Worm (Caenorhabditis elegans) whole organism, L4 larva: ENCODE measurements around the gene mnk-1.

Experiments used
- F26F4.8 ChIP-seq: fragments of 200-800 bp; sonication (Bioruptor generic); conservative IDR thresholded peaks from 2 replicates; pipeline ENCODE4 v1.3.6; 2022; ENCODE audit warnings: missing genetic modification characterization, missing compliant biosample characterization
- F44E2.7 ChIP-seq: fragments of 200-800 bp; sonication (Bioruptor generic); IDR thresholded peaks from 2 replicates; pipeline ENCODE4 v2.1.2; 2022; ENCODE audit warnings: missing genetic modification characterization, missing compliant biosample characterization
- F49E8.2 ChIP-seq: sonication (generic microtip); optimal IDR thresholded peaks from 2 replicates; lab custom pipeline; 2016; ENCODE audit warnings: missing compliant biosample characterization, mild to moderate bottlenecking, missing genetic modification characterization, borderline replicate concordance
- R02D3.7 ChIP-seq: fragments of 150-350 bp; sonication (generic microtip); optimal IDR thresholded peaks from 3 replicates; lab custom pipeline; 2014; ENCODE audit warnings: missing biosample characterization, missing genetic modification characterization
- T26A8.4 ChIP-seq: fragments of 200-800 bp; sonication (Bioruptor generic); IDR thresholded peaks from 2 replicates; pipeline ENCODE4 v1.3.6; 2022; ENCODE audit warnings: missing genetic modification characterization, missing compliant biosample characterization
- Y105C5A.15 ChIP-seq: fragments of 200-800 bp; sonication (Bioruptor generic); IDR thresholded peaks from 2 replicates; pipeline ENCODE4 v1.3.6; 2022; ENCODE audit warnings: missing genetic modification characterization, missing compliant biosample characterization
- Y75B8A.6 ChIP-seq: fragments of 200-800 bp; sonication (Bioruptor generic); IDR thresholded peaks from 2 replicates; pipeline ENCODE4 v1.3.6; 2022; ENCODE audit warnings: missing genetic modification reagents, missing genetic modification characterization, missing compliant biosample characterization
- ZK337.2 ChIP-seq: fragments of 200-800 bp; sonication (Bioruptor generic); IDR thresholded peaks from 2 replicates; pipeline ENCODE4 v1.3.6; 2022; ENCODE audit warnings: missing genetic modification reagents, missing genetic modification characterization, missing compliant biosample characterization
- ZK546.5 ChIP-seq, 2 experiments: sonication (generic microtip); optimal IDR thresholded peaks; 2 replicates each; lab custom pipeline; 2017; ENCODE audit warnings: missing biosample characterization in 2 of 2, missing genetic modification characterization in 2 of 2
- aha-1 ChIP-seq: fragments of 150-350 bp; peaks from one replicate; lab custom pipeline; 2014; ENCODE audit warnings: missing biosample characterization, missing genetic modification characterization
- ama-1 ChIP-seq: fragments of 150-350 bp; optimal IDR thresholded peaks from 2 replicates; lab custom pipeline; 2014; ENCODE audit warnings: inconsistent platforms, mixed read lengths
- arid-1 ChIP-seq: fragments of 200-800 bp; sonication (Bioruptor generic); conservative IDR thresholded peaks from 2 replicates; pipeline ENCODE4 v1.3.6; 2022; ENCODE audit warnings: missing genetic modification reagents, missing genetic modification characterization, missing compliant biosample characterization
- ceh-32 ChIP-seq: sonication (generic microtip); optimal IDR thresholded peaks from 2 replicates; lab custom pipeline; 2016; ENCODE audit warnings: mild to moderate bottlenecking, missing genetic modification characterization, missing compliant biosample characterization; ENCODE audit not compliant: poor library complexity
- ceh-44 ChIP-seq: fragments of 200-800 bp; sonication (Bioruptor generic); IDR thresholded peaks from 2 replicates; pipeline ENCODE4 v1.3.6; 2022; ENCODE audit warnings: missing genetic modification reagents, missing genetic modification characterization, missing compliant biosample characterization
- ctbp-1 ChIP-seq: fragments of 200-800 bp; sonication (Bioruptor generic); IDR thresholded peaks from 2 replicates; pipeline ENCODE4 v1.3.6; 2022; ENCODE audit warnings: missing genetic modification reagents, missing genetic modification characterization, missing compliant biosample characterization
- dmd-8 ChIP-seq: fragments of 200-800 bp; sonication (Bioruptor generic); IDR thresholded peaks from 2 replicates; pipeline ENCODE4 v1.3.6; 2022; ENCODE audit warnings: missing genetic modification characterization, missing compliant biosample characterization
- dmd-9 ChIP-seq: fragments of 200-800 bp; sonication (Bioruptor generic); IDR thresholded peaks from 2 replicates; pipeline ENCODE4 v1.3.6; 2022; ENCODE audit warnings: missing genetic modification reagents, missing genetic modification characterization, missing compliant biosample characterization
- egl-27 ChIP-seq: sonication (generic microtip); optimal IDR thresholded peaks from 3 replicates; lab custom pipeline; 2017; ENCODE audit warnings: missing biosample characterization, missing genetic modification reagents, missing genetic modification characterization
- fkh-10 ChIP-seq: fragments of 150-350 bp; optimal IDR thresholded peaks from 2 replicates; lab custom pipeline; 2014; ENCODE audit warnings: missing biosample characterization, missing genetic modification reagents, missing genetic modification characterization
- fos-1 ChIP-seq: fragments of 150-350 bp; optimal IDR thresholded peaks from 2 replicates; lab custom pipeline; 2014; ENCODE audit warnings: missing biosample characterization, missing genetic modification characterization
- hif-1 ChIP-seq, 2 experiments: sonication (generic microtip); optimal IDR thresholded peaks; 2 replicates each; lab custom pipeline; 2016 to 2017; ENCODE audit warnings: missing compliant biosample characterization in 2 of 2, missing genetic modification characterization in 2 of 2, missing genetic modification reagents in 2 of 2, missing genotype in 2 of 2, mild to moderate bottlenecking in 1 of 2
- hlh-30 ChIP-seq: sonication (generic microtip); optimal IDR thresholded peaks from 2 replicates; lab custom pipeline; 2017; ENCODE audit warnings: antibody characterized with exemption, mild to moderate bottlenecking, missing genetic modification characterization, missing compliant biosample characterization; ENCODE audit not compliant: insufficient read depth
- hmg-1.1 ChIP-seq: fragments of 200-800 bp; sonication (Bioruptor generic); IDR thresholded peaks from 2 replicates; pipeline ENCODE4 v1.3.6; 2022; ENCODE audit warnings: missing genetic modification reagents, missing genetic modification characterization, missing compliant biosample characterization
- jun-1 ChIP-seq: fragments of 150-350 bp; optimal IDR thresholded peaks from 2 replicates; lab custom pipeline; 2014; ENCODE audit warnings: missing biosample characterization, missing genetic modification reagents, missing genetic modification characterization
- lim-7 ChIP-seq: fragments of 200-800 bp; sonication (Bioruptor generic); IDR thresholded peaks from 2 replicates; pipeline ENCODE4 v1.3.6; 2022; ENCODE audit warnings: missing genetic modification characterization, missing compliant biosample characterization
- lin-1 ChIP-seq: fragments of 200-800 bp; sonication (Bioruptor generic); IDR thresholded peaks from 2 replicates; pipeline ENCODE4 v1.3.6; 2022; ENCODE audit warnings: missing genetic modification reagents, missing genetic modification characterization, missing compliant biosample characterization
- lin-38 ChIP-seq: fragments of 200-800 bp; sonication (Bioruptor generic); IDR thresholded peaks from 2 replicates; pipeline ENCODE4 v1.3.6; 2022; ENCODE audit warnings: missing genetic modification reagents, missing genetic modification characterization, missing compliant biosample characterization
- madf-9 ChIP-seq: fragments of 200-800 bp; sonication (Bioruptor generic); conservative IDR thresholded peaks from 2 replicates; pipeline ENCODE4 v1.3.6; 2022; ENCODE audit warnings: missing genetic modification reagents, missing genetic modification characterization, missing compliant biosample characterization
- mdl-1 ChIP-seq, 2 experiments: fragments of 150-350 bp in 1 of 2; sonication (generic microtip) in 1 of 2; optimal IDR thresholded peaks; 2 replicates each; lab custom pipeline; 2014 to 2017; ENCODE audit warnings: missing biosample characterization in 2 of 2, missing genetic modification characterization in 2 of 2
- mdt-29 ChIP-seq: fragments of 200-800 bp; sonication (Bioruptor generic); IDR thresholded peaks from 2 replicates; pipeline ENCODE4 v1.3.6; 2022; ENCODE audit warnings: missing genetic modification reagents, missing genetic modification characterization, missing compliant biosample characterization
- mes-2 ChIP-seq: sonication (generic microtip); optimal IDR thresholded peaks from 2 replicates; lab custom pipeline; 2016; ENCODE audit warnings: missing genotype, mild to moderate bottlenecking, missing genetic modification characterization, missing compliant biosample characterization; ENCODE audit not compliant: poor library complexity, severe bottlenecking
- mxl-3 ChIP-seq: fragments of 200-800 bp; sonication (Bioruptor generic); optimal IDR thresholded peaks from 2 replicates; lab custom pipeline; 2018; ENCODE audit warnings: mild to moderate bottlenecking, missing genetic modification characterization, missing compliant biosample characterization
- nhr-102 ChIP-seq: sonication (generic microtip); optimal IDR thresholded peaks from 2 replicates; lab custom pipeline; 2016; ENCODE audit warnings: mild to moderate bottlenecking, missing genetic modification characterization, moderate library complexity, missing compliant biosample characterization
- nhr-11 ChIP-seq: fragments of 150-350 bp; optimal IDR thresholded peaks from 2 replicates; lab custom pipeline; 2014; ENCODE audit warnings: missing biosample characterization, missing genetic modification characterization
- nhr-111 ChIP-seq: fragments of 200-800 bp; sonication (Bioruptor generic); optimal IDR thresholded peaks from 2 replicates; lab custom pipeline; 2018; ENCODE audit warnings: mild to moderate bottlenecking, missing genetic modification characterization, missing compliant biosample characterization
- nhr-237 ChIP-seq: sonication (generic microtip); optimal IDR thresholded peaks from 2 replicates; lab custom pipeline; 2017; ENCODE audit warnings: missing biosample characterization, missing genetic modification characterization
- nhr-28 ChIP-seq: fragments of 150-350 bp; optimal IDR thresholded peaks from 2 replicates; lab custom pipeline; 2014; ENCODE audit warnings: missing biosample characterization, missing genetic modification characterization
- nhr-41 ChIP-seq: fragments of 200-800 bp; sonication (Bioruptor generic); IDR thresholded peaks from 2 replicates; pipeline ENCODE4 v1.3.6; 2022; ENCODE audit warnings: missing genetic modification reagents, missing genetic modification characterization, missing compliant biosample characterization
- nhr-48 ChIP-seq: sonication (generic microtip); optimal IDR thresholded peaks from 2 replicates; lab custom pipeline; 2016; ENCODE audit warnings: mild to moderate bottlenecking, missing genetic modification characterization, missing compliant biosample characterization
- pha-4 ChIP-seq, 2 experiments: fragments of 150-350 bp in 1 of 2; fragments of 200-800 bp in 1 of 2; sonication (Bioruptor generic) in 1 of 2; IDR thresholded peaks in 1 of 2; optimal IDR thresholded peaks in 1 of 2; 2 replicates each; pipeline versions ENCODE4 v1.3.6 to Lab custom; 2014 to 2022; ENCODE audit warnings: missing genetic modification characterization in 2 of 2, missing genetic modification reagents in 2 of 2, missing biosample characterization in 1 of 2, missing compliant biosample characterization in 1 of 2
- skn-1 ChIP-seq: fragments of 150-350 bp; optimal IDR thresholded peaks from 2 replicates; lab custom pipeline; 2014; ENCODE audit warnings: missing biosample characterization, missing genetic modification characterization
- snpc-1.2 ChIP-seq: fragments of 200-800 bp; sonication (Bioruptor generic); IDR thresholded peaks from 2 replicates; pipeline ENCODE4 v1.3.6; 2022; ENCODE audit warnings: missing genetic modification reagents, missing genetic modification characterization, missing compliant biosample characterization
- spr-1 ChIP-seq: sonication (generic microtip); optimal IDR thresholded peaks from 2 replicates; lab custom pipeline; 2016; ENCODE audit warnings: mild to moderate bottlenecking, missing genetic modification characterization, missing compliant biosample characterization
- spr-3 ChIP-seq: fragments of 200-800 bp; sonication (Bioruptor generic); optimal IDR thresholded peaks from 2 replicates; lab custom pipeline; 2018; ENCODE audit warnings: mild to moderate bottlenecking, missing genetic modification characterization, missing compliant biosample characterization
- unc-130 ChIP-seq: sonication (generic microtip); optimal IDR thresholded peaks from 2 replicates; lab custom pipeline; 2016; ENCODE audit warnings: missing genetic modification reagents, missing genetic modification characterization, missing compliant biosample characterization
- unc-62 ChIP-seq, 3 experiments: fragments of 150-350 bp in 1 of 3; sonication (generic microtip); optimal IDR thresholded peaks in 2 of 3; peaks in 1 of 3; 1 replicate in 1 of 3; 2 replicates in 2 of 3; lab custom pipeline; 2014 to 2017; ENCODE audit warnings: missing biosample characterization in 3 of 3, missing genetic modification characterization in 3 of 3, missing genetic modification reagents in 3 of 3, missing genotype in 1 of 3
- zip-11 ChIP-seq: fragments of 200-800 bp; sonication (Bioruptor generic); IDR thresholded peaks from 2 replicates; pipeline ENCODE4 v1.3.6; 2022; ENCODE audit warnings: missing genetic modification characterization, missing compliant biosample characterization
- ztf-11 ChIP-seq: fragments of 150-350 bp; optimal IDR thresholded peaks from 2 replicates; lab custom pipeline; 2014; ENCODE audit warnings: missing biosample characterization, missing genetic modification characterization
- ztf-7 ChIP-seq: fragments of 150-350 bp; optimal IDR thresholded peaks from 2 replicates; lab custom pipeline; 2014; ENCODE audit warnings: missing biosample characterization, missing genetic modification characterization

The mnk-1 gene

ce11 chrII:10527649-10528134, 27.2 kb downstream of the mnk-1 start, which contains the start of gene mab-10 (continued):
- TF ChIP-seq Y105C5A.15 (GFP tag; lab: Robert Waterston, UW): no peak
- 0 out of 2 replicates have a peak, but pooled peaks have one; percentile 41 for TF ChIP-seq ctbp-1 (GFP tag; lab: Robert Waterston, UW)
- TF ChIP-seq R02D3.7 (tag; lab: Kevin White, UChicago): no peak
- no peak for TF ChIP-seq snpc-1.2
- TF ChIP-seq F49E8.2 (tag; lab: Kevin White, UChicago): no peak
- no peak for TF ChIP-seq F26F4.8 (GFP tag; lab: Robert Waterston, UW)
- TF ChIP-seq Y75B8A.6 (GFP tag; lab: Robert Waterston, UW): no peak
- TF ChIP-seq lin-38 (GFP tag; lab: Robert Waterston, UW): 0 out of 2 replicates have a peak, but pooled peaks have one; percentile 19
- no peak for TF ChIP-seq spr-3 (GFP tag; lab: Kevin White, UChicago)
- no peak for TF ChIP-seq nhr-237 (tag; lab: Kevin White, UChicago)
- TF ChIP-seq arid-1: no peak
- no peak for TF ChIP-seq fkh-10 (GFP tag; lab: Kevin White, UChicago)
- no peak for TF ChIP-seq mdt-29
- TF ChIP-seq unc-62 (GFP tag; optimal IDR thresholded peaks at IDR 0.05 in 1 of 2; lab: Kevin White, UChicago): no peak
- no peak for TF ChIP-seq unc-62 (tag; optimal IDR thresholded peaks at IDR 0.05; lab: Kevin White, UChicago)
- no peak for TF ChIP-seq zip-11 (GFP tag; lab: Robert Waterston, UW)
- peak in 1 of 2 experiments; percentile 63 for TF ChIP-seq hif-1 (tag; optimal IDR thresholded peaks at IDR 0.05; lab: Kevin White, UChicago)
- no peak for TF ChIP-seq jun-1
- TF ChIP-seq egl-27: no peak
- TF ChIP-seq ztf-7: no peak
- TF ChIP-seq nhr-48 (tag; lab: Kevin White, UChicago): peak; percentile 20
- 0 out of 2 replicates have a peak, but pooled peaks have one; percentile 47 for TF ChIP-seq T26A8.4 (GFP tag; lab: Robert Waterston, UW)
- no peak for TF ChIP-seq ceh-44
- TF ChIP-seq skn-1 (tag; lab: Kevin White, UChicago): no peak
- no peak for TF ChIP-seq nhr-111 (GFP tag; lab: Kevin White, UChicago)
- no peak for TF ChIP-seq dmd-8 (GFP tag; lab: Robert Waterston, UW)
- no peak for TF ChIP-seq ZK546.5 (tag; optimal IDR thresholded peaks at IDR 0.05; lab: Kevin White, UChicago)
- TF ChIP-seq mes-2: peak; percentile 55
- TF ChIP-seq ZK337.2 (GFP tag; lab: Robert Waterston, UW): no peak
- TF ChIP-seq dmd-9 (GFP tag; lab: Robert Waterston, UW): no peak
- TF ChIP-seq lim-7: 0 out of 2 replicates have a peak, but pooled peaks have one; percentile 7
- TF ChIP-seq nhr-11: peak; percentile 37
- peak; percentile 78 for TF ChIP-seq hmg-1.1 (GFP tag; lab: Robert Waterston, UW)
- TF ChIP-seq ceh-32 (tag; lab: Kevin White, UChicago): peak; percentile 40
- TF ChIP-seq nhr-28 (tag; lab: Kevin White, UChicago): peak; percentile 64
- peak; percentile 83 for TF ChIP-seq mxl-3
- TF ChIP-seq hlh-30: peak; percentile 85
- no peak for TF ChIP-seq fos-1 (tag; lab: Kevin White, UChicago)
- 0 out of 2 replicates have a peak, but pooled peaks have one; percentile 19 for TF ChIP-seq F44E2.7 (GFP tag; lab: Robert Waterston, UW)
- no peak for TF ChIP-seq ama-1
- no peak for TF ChIP-seq nhr-41 (GFP tag; lab: Robert Waterston, UW)
- TF ChIP-seq madf-9 (GFP tag; lab: Robert Waterston, UW): no peak
- peak; percentile 17 for TF ChIP-seq nhr-102 (tag; lab: Kevin White, UChicago)
- TF ChIP-seq lin-1 (GFP tag; lab: Robert Waterston, UW): peak; percentile 23; the same call in 1 of the 2 replicates
- TF ChIP-seq unc-130 (GFP tag; lab: Kevin White, UChicago): no peak
- TF ChIP-seq aha-1 (tag; lab: Kevin White, UChicago): peak; percentile 73
- TF ChIP-seq spr-1 (tag; lab: Kevin White, UChicago): no peak
- TF ChIP-seq ztf-11: no peak
- peak; percentile 17; the same call in 1 of the 2 replicates for TF ChIP-seq pha-4 (GFP tag; IDR thresholded peaks at IDR 0.05; lab: Robert Waterston, UW)
- TF ChIP-seq pha-4 (tag; optimal IDR thresholded peaks at IDR 0.05; lab: Kevin White, UChicago): peak; percentile 49
- TF ChIP-seq mdl-1 (tag; optimal IDR thresholded peaks at IDR 0.05; lab: Kevin White, UChicago): peak; percentile 14 to 80
